Fruit fly (Drosophila melanogaster): ENCODE results near the gene dnk.
A peak's percentile ranks its signal among the peaks of the same experiment; 100 is the strongest.

dnk gene

DNA sequence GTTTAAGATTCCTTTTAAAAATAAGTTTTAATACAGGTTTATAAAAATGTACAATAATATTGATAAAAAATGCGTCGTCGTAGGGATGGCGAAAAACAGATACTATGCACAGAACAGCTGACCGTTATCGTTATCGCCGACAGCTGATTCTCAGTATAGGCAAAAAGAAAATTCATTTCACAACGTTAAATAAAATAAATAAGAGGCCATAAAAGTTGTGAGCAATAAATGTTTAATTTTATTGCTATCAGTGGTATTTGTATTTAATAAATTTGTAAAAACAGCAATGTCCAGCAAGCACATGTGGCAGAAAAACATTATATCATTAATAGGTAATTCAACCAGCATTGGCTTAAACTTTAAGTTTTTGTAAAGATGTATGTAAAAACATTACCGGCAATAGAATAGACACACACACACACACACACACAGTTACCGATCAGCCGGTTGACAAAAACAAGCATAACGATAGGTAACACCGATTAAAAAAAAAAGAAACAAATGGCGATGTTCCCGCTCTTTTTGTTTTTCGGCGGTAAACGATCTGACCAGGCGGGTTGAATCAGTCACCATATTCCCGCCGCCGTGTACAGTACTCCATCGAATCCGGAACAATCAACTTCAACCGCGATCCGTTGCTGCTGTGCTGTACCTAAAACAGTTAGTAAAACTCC lies at the start of gene dnk, which contains the start of gene Smu1 (continued):
- TF ChIP-seq CG10274 (GFP tag; optimal IDR thresholded peaks at IDR 0.05), result no peak
- TF ChIP-seq Dfd (GFP tag; optimal IDR thresholded peaks at IDR 0.05), result no peak
- no peak for TF ChIP-seq CG10366 (GFP tag; IDR thresholded peaks at IDR 0.05)
- TF ChIP-seq CG13123 (GFP tag; optimal IDR thresholded peaks at IDR 0.05), result no peak
- no peak for TF ChIP-seq stc (GFP tag; IDR thresholded peaks at IDR 0.05)
- no peak for TF ChIP-seq B-H1 (GFP tag; IDR thresholded peaks at IDR 0.05)
- TF ChIP-seq tx (GFP tag; optimal IDR thresholded peaks at IDR 0.05), result no peak
- no peak for TF ChIP-seq nerfin-2 (GFP tag; IDR thresholded peaks at IDR 0.05; ENCODE audit: partially characterized antibody)
- TF ChIP-seq CG10267 (tag; optimal IDR thresholded peaks at IDR 0.05), result peak; percentile 25
- peak; percentile 49 for TF ChIP-seq Max (GFP tag; optimal IDR thresholded peaks at IDR 0.05)
- no peak for TF ChIP-seq Poxn (GFP tag; IDR thresholded peaks at IDR 0.05)
- TF ChIP-seq CG15514 (GFP tag; optimal IDR thresholded peaks at IDR 0.05), result no peak
- TF ChIP-seq CG2116 (GFP tag; optimal IDR thresholded peaks at IDR 0.05), result peak; percentile 41
- TF ChIP-seq TFAM (GFP tag; optimal IDR thresholded peaks at IDR 0.05), result no peak
- no peak for TF ChIP-seq cas (GFP tag; IDR thresholded peaks at IDR 0.05)
- TF ChIP-seq croc (GFP tag; conservative IDR thresholded peaks at IDR 0.05), result no peak
- TF ChIP-seq Antp (GFP tag; optimal IDR thresholded peaks at IDR 0.05), result no peak
- no peak for TF ChIP-seq bowl (GFP tag; IDR thresholded peaks at IDR 0.05)
- TF ChIP-seq CG30403 (GFP tag; optimal IDR thresholded peaks at IDR 0.05), result no peak
- TF ChIP-seq Side (GFP tag; optimal IDR thresholded peaks at IDR 0.05), result no peak
- no peak for TF ChIP-seq CG18599 (GFP tag; optimal IDR thresholded peaks at IDR 0.05)
- TF ChIP-seq Kr (GFP tag; optimal IDR thresholded peaks at IDR 0.05), result no peak
- no peak for TF ChIP-seq CG1792 (GFP tag; optimal IDR thresholded peaks at IDR 0.05)
- no peak for TF ChIP-seq CG2678 (tag; optimal IDR thresholded peaks at IDR 0.05)
- no peak for TF ChIP-seq sens-2 (GFP tag; IDR thresholded peaks at IDR 0.05)
- TF ChIP-seq nerfin-1 (tag; optimal IDR thresholded peaks at IDR 0.05), result no peak
- no peak for TF ChIP-seq CG11696 (GFP tag; IDR thresholded peaks at IDR 0.05)
- TF ChIP-seq row (GFP tag; IDR thresholded peaks at IDR 0.05), result no peak
- no peak for TF ChIP-seq CG6175 (GFP tag; IDR thresholded peaks at IDR 0.05)
- no peak for TF ChIP-seq Pdp1 (GFP tag; optimal IDR thresholded peaks at IDR 0.05)
- no peak for TF ChIP-seq CG17361 (GFP tag; IDR thresholded peaks at IDR 0.05)
- TF ChIP-seq esg (GFP tag; conservative IDR thresholded peaks at IDR 0.05), result no peak
- TF ChIP-seq Taf1 (GFP tag; IDR thresholded peaks at IDR 0.05), result no peak
- TF ChIP-seq CG14710 (tag; optimal IDR thresholded peaks at IDR 0.05), result peak; percentile 37
- TF ChIP-seq Chrac-16 (GFP tag; optimal IDR thresholded peaks at IDR 0.05), result no peak
- TF ChIP-seq CG17328 (GFP tag; IDR thresholded peaks at IDR 0.05), result no peak
- no peak for TF ChIP-seq gro (GFP tag; optimal IDR thresholded peaks at IDR 0.05)
- TF ChIP-seq Abd-B (GFP tag; optimal IDR thresholded peaks at IDR 0.05), result no peak
- no peak for TF ChIP-seq NFAT (GFP tag; IDR thresholded peaks at IDR 0.05)
- TF ChIP-seq crp (GFP tag; optimal IDR thresholded peaks at IDR 0.05), result peak; percentile 66 to 96
- TF ChIP-seq pzg (GFP tag; optimal IDR thresholded peaks at IDR 0.05), result peak; percentile 23
- TF ChIP-seq unc-4 (GFP tag; IDR thresholded peaks at IDR 0.05; ENCODE audit: partially characterized antibody), result no peak
- no peak for TF ChIP-seq jigr1 (GFP tag; IDR thresholded peaks at IDR 0.05)
- no peak for TF ChIP-seq gsb-n (tag; optimal IDR thresholded peaks at IDR 0.05)
- TF ChIP-seq HmgD (GFP tag; optimal IDR thresholded peaks at IDR 0.05), result no peak
- TF ChIP-seq so (GFP tag; IDR thresholded peaks at IDR 0.05), result no peak
- no peak for TF ChIP-seq CG6765 (GFP tag; optimal IDR thresholded peaks at IDR 0.05)
- TF ChIP-seq peb (GFP tag; IDR thresholded peaks at IDR 0.05), result no peak
- no peak for TF ChIP-seq Deaf1 (tag; optimal IDR thresholded peaks at IDR 0.05)
- no peak for TF ChIP-seq CG32772 (GFP tag; IDR thresholded peaks at IDR 0.05)
- no peak for TF ChIP-seq gsb (GFP tag; IDR thresholded peaks at IDR 0.05)

Data from whole organism, embryonic.